Fruit fly (Drosophila melanogaster) whole organism, embryonic: Measurements from ENCODE around the gene Hsp60B.
A peak's percentile ranks its signal among the peaks of the same experiment; 100 is the strongest.

ENCODE experiments used
- Atf6 ChIP-seq: fragments of 200-800 bp; sonication (Bioruptor generic); IDR thresholded peaks from 2 replicates; pipeline ENCODE4 v1.3.6; 2022; ENCODE audit warnings: missing biosample characterization, missing genetic modification characterization
- Bdp1 ChIP-seq: fragments of 200-800 bp; sonication (Bioruptor generic); optimal IDR thresholded peaks from 3 replicates; lab custom pipeline; 2016; ENCODE audit warnings: missing biosample characterization, missing genetic modification characterization
- CG11247 ChIP-seq: fragments of 200-800 bp; sonication (Bioruptor generic); IDR thresholded peaks from 2 replicates; pipeline ENCODE4 v1.3.6; 2022; ENCODE audit warnings: missing biosample characterization, missing genetic modification characterization
- CG11504 ChIP-seq: fragments of 200-800 bp; sonication (Bioruptor generic); optimal IDR thresholded peaks from 3 replicates; lab custom pipeline; 2019; ENCODE audit warnings: missing biosample characterization, mild to moderate bottlenecking, missing genetic modification characterization, moderate library complexity
- CG11560 ChIP-seq: fragments of 200-800 bp; sonication (Bioruptor generic); IDR thresholded peaks from 3 replicates; pipeline ENCODE4 v1.3.6; 2022; ENCODE audit warnings: missing biosample characterization, missing genetic modification characterization
- CG12071 ChIP-seq: fragments of 200-800 bp; sonication (Bioruptor generic); optimal IDR thresholded peaks from 3 replicates; lab custom pipeline; 2018; ENCODE audit warnings: missing biosample characterization, mild to moderate bottlenecking, missing genetic modification characterization
- CG12219 ChIP-seq: fragments of 200-800 bp; sonication (Bioruptor generic); optimal IDR thresholded peaks from 3 replicates; lab custom pipeline; 2018; ENCODE audit warnings: missing biosample characterization, mild to moderate bottlenecking, missing genetic modification characterization
- CG12659 ChIP-seq: fragments of 200-800 bp; sonication (Bioruptor generic); optimal IDR thresholded peaks from 3 replicates; lab custom pipeline; 2017; ENCODE audit warnings: mild to moderate bottlenecking, missing biosample characterization, missing genetic modification reagents, missing genetic modification characterization
- CG13424 ChIP-seq: fragments of 200-800 bp; sonication (Bioruptor generic); optimal IDR thresholded peaks from 2 replicates; lab custom pipeline; 2019; ENCODE audit warnings: missing biosample characterization, mild to moderate bottlenecking, missing genetic modification characterization, moderate library complexity
- CG16815 ChIP-seq: fragments of 200-800 bp; sonication (Bioruptor generic); optimal IDR thresholded peaks from 3 replicates; lab custom pipeline; 2017; ENCODE audit warnings: missing biosample characterization, mild to moderate bottlenecking, missing genetic modification characterization
- CG2199 ChIP-seq: fragments of 200-800 bp; sonication (Bioruptor generic); IDR thresholded peaks from 3 replicates; pipeline ENCODE4 v1.3.6; 2022; ENCODE audit warnings: missing biosample characterization, missing genetic modification characterization
- CG31365 ChIP-seq: fragments of 200-800 bp; sonication (Bioruptor generic); optimal IDR thresholded peaks from 2 replicates; lab custom pipeline; 2018; ENCODE audit warnings: missing biosample characterization, mild to moderate bottlenecking, missing genetic modification characterization
- CG32532 ChIP-seq: fragments of 200-800 bp; sonication (Bioruptor generic); IDR thresholded peaks from 2 replicates; pipeline ENCODE4 v1.3.6; 2022; ENCODE audit warnings: missing biosample characterization, missing genetic modification characterization
- CG42726 ChIP-seq: fragments of 200-800 bp; sonication (Bioruptor generic); IDR thresholded peaks from 2 replicates; pipeline ENCODE4 v1.3.6; 2022; ENCODE audit warnings: missing biosample characterization, missing genetic modification characterization; ENCODE audit not compliant: partially characterized antibody
- CG4424 ChIP-seq: fragments of 200-800 bp; sonication (Bioruptor generic); optimal IDR thresholded peaks from 3 replicates; lab custom pipeline; 2016; ENCODE audit warnings: missing biosample characterization, missing genetic modification characterization
- CG8478 ChIP-seq: fragments of >200 bp; optimal IDR thresholded peaks from 2 replicates; lab custom pipeline; 2018
- CG9932 ChIP-seq: fragments of 200-800 bp; sonication (Bioruptor generic); IDR thresholded peaks from 2 replicates; pipeline ENCODE4 v1.3.6; 2022; ENCODE audit warnings: missing biosample characterization, missing genetic modification characterization
- CoRest ChIP-seq: fragments of 200-800 bp; sonication (Bioruptor generic); optimal IDR thresholded peaks from 3 replicates; lab custom pipeline; 2018; ENCODE audit warnings: missing biosample characterization, mild to moderate bottlenecking, missing genetic modification characterization, moderate library complexity
- Dip2 ChIP-seq: fragments of 200-800 bp; sonication (Bioruptor generic); IDR thresholded peaks from 2 replicates; pipeline ENCODE4 v1.3.6; 2022; ENCODE audit warnings: missing biosample characterization, missing genetic modification characterization
- Dip3 ChIP-seq: fragments of 200-800 bp; sonication (Bioruptor generic); optimal IDR thresholded peaks from 3 replicates; lab custom pipeline; 2016; ENCODE audit warnings: missing biosample characterization, missing genetic modification characterization
- E2f2 ChIP-seq: fragments of 200-800 bp; sonication (Bioruptor generic); IDR thresholded peaks from 2 replicates; pipeline ENCODE4 v1.3.6; 2022; ENCODE audit warnings: missing biosample characterization, missing genetic modification characterization
- Ets65A ChIP-seq: fragments of 200-800 bp; sonication (Bioruptor generic); peaks from one replicate; lab custom pipeline; 2016; ENCODE audit warnings: missing biosample characterization, missing genetic modification characterization
- Fer3 ChIP-seq: fragments of 200-800 bp; sonication (Bioruptor generic); optimal IDR thresholded peaks from 2 replicates; lab custom pipeline; 2018; ENCODE audit warnings: missing biosample characterization, mild to moderate bottlenecking, missing genetic modification characterization, moderate library complexity
- H15 ChIP-seq: fragments of 200-800 bp; sonication (Bioruptor generic); IDR thresholded peaks from 3 replicates; pipeline ENCODE4 v1.3.6; 2022; ENCODE audit warnings: missing biosample characterization, missing genetic modification characterization
- Hey ChIP-seq: fragments of 200-800 bp; sonication (Bioruptor generic); optimal IDR thresholded peaks from 3 replicates; lab custom pipeline; 2018; ENCODE audit warnings: missing biosample characterization, mild to moderate bottlenecking, missing genetic modification characterization
- HmgD ChIP-seq: fragments of 200-800 bp; sonication (Bioruptor generic); optimal IDR thresholded peaks from 3 replicates; lab custom pipeline; 2016; ENCODE audit warnings: missing biosample characterization, missing genetic modification characterization
- HmgZ ChIP-seq: fragments of 200-800 bp; sonication (Bioruptor generic); optimal IDR thresholded peaks from 2 replicates; lab custom pipeline; 2018; ENCODE audit warnings: missing biosample characterization, mild to moderate bottlenecking, missing genetic modification characterization
- Hr3 ChIP-seq: fragments of 200-800 bp; sonication (Bioruptor generic); optimal IDR thresholded peaks from 3 replicates; lab custom pipeline; 2016; ENCODE audit warnings: missing biosample characterization, missing genetic modification characterization
- Hr51 ChIP-seq, 2 experiments: fragments of 200-800 bp; sonication (Bioruptor generic); optimal IDR thresholded peaks; 2 replicates in 1 of 2; 3 replicates in 1 of 2; lab custom pipeline; 2016 to 2018; ENCODE audit warnings: missing biosample characterization in 2 of 2, missing genetic modification characterization in 2 of 2, mild to moderate bottlenecking in 1 of 2, moderate library complexity in 1 of 2
- Lhr ChIP-seq: fragments of 200-800 bp; sonication (Bioruptor generic); optimal IDR thresholded peaks from 3 replicates; lab custom pipeline; 2017; ENCODE audit warnings: mild to moderate bottlenecking, missing biosample characterization, missing genetic modification reagents, missing genetic modification characterization
- Med ChIP-seq: fragments of 200-800 bp; sonication (Bioruptor generic); peaks from one replicate; lab custom pipeline; 2016; ENCODE audit warnings: missing biosample characterization, missing genetic modification characterization, mild to moderate bottlenecking, inconsistent platforms, moderate library complexity
- NFAT ChIP-seq: fragments of 200-800 bp; sonication (Bioruptor generic); IDR thresholded peaks from 2 replicates; pipeline ENCODE4 v1.3.6; 2022; ENCODE audit warnings: missing biosample characterization, missing genetic modification characterization
- NfI ChIP-seq: fragments of 200-800 bp; sonication (Bioruptor generic); optimal IDR thresholded peaks from 3 replicates; lab custom pipeline; 2018; ENCODE audit warnings: missing biosample characterization, mild to moderate bottlenecking, missing genetic modification characterization, moderate library complexity
- Opbp ChIP-seq: fragments of 200-800 bp; sonication (Bioruptor generic); IDR thresholded peaks from 3 replicates; pipeline ENCODE4 v1.3.6; 2022; ENCODE audit warnings: missing biosample characterization, missing genetic modification characterization; ENCODE audit not compliant: partially characterized antibody
- Sox102F ChIP-seq: fragments of 200-800 bp; sonication (Bioruptor generic); optimal IDR thresholded peaks from 2 replicates; lab custom pipeline; 2018; ENCODE audit warnings: missing biosample characterization, mild to moderate bottlenecking, missing genetic modification characterization, moderate library complexity
- amos ChIP-seq: fragments of 200-800 bp; sonication (Bioruptor generic); IDR thresholded peaks from 2 replicates; pipeline ENCODE4 v1.3.6; 2022; ENCODE audit warnings: missing biosample characterization, missing genetic modification characterization; ENCODE audit not compliant: partially characterized antibody
- chinmo ChIP-seq: fragments of 200-800 bp; sonication (Bioruptor generic); IDR thresholded peaks from 4 replicates; pipeline ENCODE4 v1.3.6; 2022; ENCODE audit warnings: missing biosample characterization, missing genetic modification characterization; ENCODE audit not compliant: partially characterized antibody
- fd64A ChIP-seq: fragments of 200-800 bp; sonication (Bioruptor generic); optimal IDR thresholded peaks from 3 replicates; lab custom pipeline; 2018; ENCODE audit warnings: missing biosample characterization, mild to moderate bottlenecking, missing genetic modification characterization
- grau ChIP-seq: fragments of 200-800 bp; optimal IDR thresholded peaks from 3 replicates; lab custom pipeline; 2019; ENCODE audit warnings: missing biosample characterization, mild to moderate bottlenecking, missing genetic modification characterization, moderate library complexity
- h ChIP-seq: fragments of >200 bp; optimal IDR thresholded peaks from 2 replicates; lab custom pipeline; 2017
- knrl ChIP-seq: fragments of 200-800 bp; sonication (Bioruptor generic); IDR thresholded peaks from 3 replicates; pipeline ENCODE4 v1.3.6; 2022; ENCODE audit warnings: missing biosample characterization, missing genetic modification characterization; ENCODE audit not compliant: partially characterized antibody
- lbe ChIP-seq: fragments of 200-800 bp; sonication (Bioruptor generic); optimal IDR thresholded peaks from 2 replicates; lab custom pipeline; 2016; ENCODE audit warnings: missing biosample characterization, mild to moderate bottlenecking, missing genetic modification characterization
- nmo ChIP-seq: fragments of 200-800 bp; sonication (Bioruptor generic); optimal IDR thresholded peaks from 2 replicates; lab custom pipeline; 2018; ENCODE audit warnings: missing biosample characterization, mild to moderate bottlenecking, missing genetic modification characterization, moderate library complexity
- otp ChIP-seq: fragments of 200-800 bp; sonication (Bioruptor generic); IDR thresholded peaks from 3 replicates; pipeline ENCODE4, ENCODE4 v1.3.6; 2022; ENCODE audit warnings: missing biosample characterization, missing genetic modification characterization
- p53 ChIP-seq: fragments of 200-800 bp; sonication (Bioruptor generic); optimal IDR thresholded peaks from 2 replicates; lab custom pipeline; 2016; ENCODE audit warnings: missing biosample characterization, missing genetic modification characterization
- schlank ChIP-seq: fragments of 200-800 bp; sonication (Bioruptor generic); optimal IDR thresholded peaks from 2 replicates; lab custom pipeline; 2018; ENCODE audit warnings: missing biosample characterization, mild to moderate bottlenecking, missing genetic modification characterization
- sd ChIP-seq: fragments of 200-800 bp; sonication (Bioruptor generic); optimal IDR thresholded peaks from 3 replicates; lab custom pipeline; 2018; ENCODE audit warnings: missing biosample characterization, mild to moderate bottlenecking, missing genetic modification characterization, moderate library complexity
- slbo ChIP-seq: fragments of 200-800 bp; sonication (Bioruptor generic); IDR thresholded peaks from 2 replicates; pipeline ENCODE4 v1.3.6; 2022; ENCODE audit warnings: missing biosample characterization, missing genetic modification characterization
- sob ChIP-seq: fragments of 200-800 bp; sonication (Bioruptor generic); IDR thresholded peaks from 2 replicates; pipeline ENCODE4 v1.3.6; 2022; ENCODE audit warnings: missing biosample characterization, missing genetic modification characterization
- trem ChIP-seq: fragments of 200-800 bp; optimal IDR thresholded peaks from 3 replicates; lab custom pipeline; 2019; ENCODE audit warnings: missing biosample characterization, mild to moderate bottlenecking, missing genetic modification characterization, moderate library complexity
- wor ChIP-seq: fragments of 200-800 bp; sonication (Bioruptor generic); IDR thresholded peaks from 2 replicates; pipeline ENCODE4 v1.3.6; 2022; ENCODE audit warnings: missing biosample characterization, missing genetic modification characterization

The Hsp60B gene

DNA sequence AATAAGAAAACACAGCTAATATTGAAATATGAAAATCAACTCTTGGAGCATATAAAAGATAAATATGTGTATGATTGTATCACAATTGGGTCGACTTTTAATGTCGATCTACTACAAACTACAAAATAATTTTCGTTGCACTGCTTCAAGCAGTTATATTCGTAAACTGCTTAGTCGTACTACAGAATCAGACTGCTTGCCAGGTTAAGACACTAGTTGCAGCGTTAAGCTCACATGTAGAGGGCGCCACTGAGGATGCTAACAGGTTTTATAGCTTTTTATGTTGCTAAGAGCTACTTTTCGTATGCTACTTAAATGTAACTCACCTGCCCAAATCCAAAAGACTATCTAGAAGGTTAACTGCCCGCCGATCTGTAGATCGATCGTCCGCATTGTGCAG is 11.9 kb downstream of the Hsp60B start (continued):
- TF ChIP-seq sd (no peak), HmgZ (tag; lab: Kevin White, UChicago) (peak; percentile 28), CG4424 (GFP tag; lab: Kevin White, UChicago) (peak; percentile 52), CG11560 (tag; lab: Robert Waterston, UW) (peak; percentile 70), CG11504 (tag; lab: Kevin White, UChicago) (peak; percentile 97), fd64A (no peak), CG11247 (GFP tag; lab: Robert Waterston, UW) (peak; percentile 26; the same call in 1 of the 2 replicates), p53 (peak; percentile 2), CG2199 (GFP tag; lab: Robert Waterston, UW) (peak; percentile 93), grau (tag; lab: Kevin White, UChicago) (peak; percentile 17), CG12219 (GFP tag; lab: Kevin White, UChicago) (no peak), nmo (GFP tag; lab: Kevin White, UChicago) (peak; percentile 51), E2f2 (0 out of 2 replicates have a peak, but pooled peaks have one; percentile 8), lbe (GFP tag; lab: Kevin White, UChicago) (no peak), amos (peak; percentile 56), CG31365 (tag; lab: Kevin White, UChicago) (peak; percentile 98), Hey (tag; lab: Kevin White, UChicago) (no peak), CG42726 (GFP tag; lab: Robert Waterston, UW) (peak; percentile 71; the same call in 1 of the 2 replicates), knrl (GFP tag; lab: Robert Waterston, UW) (peak; percentile 64; the same call in 2 of the 3 replicates), HmgD (GFP tag; lab: Kevin White, UChicago) (peak; percentile 30), H15 (GFP tag; lab: Robert Waterston, UW) (peak; percentile 14; the same call in 1 of the 3 replicates), Atf6 (GFP tag; lab: Robert Waterston, UW) (no peak), Dip2 (GFP tag; lab: Robert Waterston, UW) (peak; percentile 98), Lhr (GFP tag; lab: Kevin White, UChicago) (peak; percentile 50), CG16815 (GFP tag; lab: Kevin White, UChicago) (no peak), CG8478 (lab: Kevin White, UChicago) (peak; percentile 88), wor (GFP tag; lab: Robert Waterston, UW) (no peak), NFAT (GFP tag; lab: Robert Waterston, UW) (0 out of 2 replicates have a peak, but pooled peaks have one; percentile 13), CG13424 (tag; lab: Kevin White, UChicago) (peak; percentile 7), Sox102F (GFP tag; lab: Kevin White, UChicago) (peak; percentile 8), CG12659 (peak; percentile 11), h (lab: Kevin White, UChicago) (no peak), schlank (tag; lab: Kevin White, UChicago) (no peak), Dip3 (GFP tag; lab: Kevin White, UChicago) (peak; percentile 6), CG12071 (GFP tag; lab: Kevin White, UChicago) (no peak), trem (tag; lab: Kevin White, UChicago) (no peak), slbo (peak; percentile 58; the same call in 1 of the 2 replicates), CoRest (tag; lab: Kevin White, UChicago) (peak; percentile 27), Fer3 (no peak), Med (peak; percentile 92), otp (GFP tag; lab: Robert Waterston, UW) (no peak), chinmo (GFP tag; lab: Robert Waterston, UW) (peak; percentile 81; the same call in 2 of the 4 replicates), sob (GFP tag; lab: Robert Waterston, UW) (peak; percentile 46; the same call in 1 of the 2 replicates), Hr3 (GFP tag; lab: Kevin White, UChicago) (peak; percentile 21), Opbp (GFP tag; lab: Robert Waterston, UW) (peak; percentile 54; the same call in 1 of the 3 replicates), CG9932 (GFP tag; lab: Robert Waterston, UW) (peak; percentile 44), NfI (GFP tag; lab: Kevin White, UChicago) (peak; percentile 1), Ets65A (GFP tag; lab: Kevin White, UChicago) (peak; percentile 81), CG32532 (peak; percentile 55), Hr51 (GFP tag; optimal IDR thresholded peaks at IDR 0.05; lab: Kevin White, UChicago) (peak; percentile 4 to 13), Bdp1 (GFP tag; lab: Kevin White, UChicago) (peak; percentile 50)
